Worm (Caenorhabditis elegans): ENCODE measurements around the gene egl-3.

The egl-3 gene

ce11 chrV:10204863-10205338, 31.3 kb upstream of the egl-3 start, which contains the start of the genes ZK856.19 and ZK856.11 (continued):
- TF ChIP-seq chd-7 (tag; optimal IDR thresholded peaks at IDR 0.05) (no peak), dpl-1 (GFP tag; optimal IDR thresholded peaks at IDR 0.05) (no peak), tlf-1 (GFP tag; optimal IDR thresholded peaks at IDR 0.05) (no peak), Y95B8A.8 (GFP tag; IDR thresholded peaks at IDR 0.05) (no peak), hmg-20 (GFP tag; IDR thresholded peaks at IDR 0.05) (no peak), tbp1 (GFP tag; optimal IDR thresholded peaks at IDR 0.05) (peak; percentile 44), die-1 (tag; optimal IDR thresholded peaks at IDR 0.05) (no peak), lsl-1 (GFP tag; optimal IDR thresholded peaks at IDR 0.05) (peak; percentile 31), lag-1 (GFP tag; IDR thresholded peaks at IDR 0.05) (no peak), F22D6.2 (tag; optimal IDR thresholded peaks at IDR 0.05) (no peak), ztf-22 (GFP tag; optimal IDR thresholded peaks at IDR 0.05) (no peak), attf-6 (GFP tag; IDR thresholded peaks at IDR 0.05) (no peak), efl-1 (GFP tag; optimal IDR thresholded peaks at IDR 0.05) (no peak), egl-18 (GFP tag; IDR thresholded peaks at IDR 0.05) (no peak), zfh-2 (GFP tag; conservative IDR thresholded peaks at IDR 0.05) (no peak), aptf-2 (GFP tag; conservative IDR thresholded peaks at IDR 0.05) (no peak), nfyb-1 (GFP tag; IDR thresholded peaks at IDR 0.05) (no peak), ztf-18 (tag; optimal IDR thresholded peaks at IDR 0.05) (peak; percentile 93), ztf-3 (GFP tag; optimal IDR thresholded peaks at IDR 0.05) (no peak), ama-1 (optimal IDR thresholded peaks at IDR 0.05) (no peak), ama-1 (GFP tag; optimal IDR thresholded peaks at IDR 0.05) (no peak), F57C9.4 (tag; optimal IDR thresholded peaks at IDR 0.05) (no peak), him-1 (tag; optimal IDR thresholded peaks at IDR 0.05) (no peak), Y53G8AR.9 (GFP tag; conservative IDR thresholded peaks at IDR 0.05) (0 out of 2 replicates have a peak, but pooled peaks have one; percentile 65), lin-35 (GFP tag; optimal IDR thresholded peaks at IDR 0.05) (peak in 1 of 3 experiments; percentile 55), madf-10 (tag; optimal IDR thresholded peaks at IDR 0.05) (peak; percentile 29), F33H1.4 (GFP tag; IDR thresholded peaks at IDR 0.05) (no peak), F23B12.7 (tag; optimal IDR thresholded peaks at IDR 0.05; ENCODE audit: insufficient read depth) (peak; percentile 45), egl-44 (GFP tag; IDR thresholded peaks at IDR 0.05) (no peak), ztf-25 (GFP tag; IDR thresholded peaks at IDR 0.05) (no peak), ekl-4 (GFP tag; IDR thresholded peaks at IDR 0.05) (no peak), ztf-26 (tag; optimal IDR thresholded peaks at IDR 0.05) (no peak), madf-3 (GFP tag; IDR thresholded peaks at IDR 0.05) (no peak), K11D2.4 (GFP tag; IDR thresholded peaks at IDR 0.05) (no peak), lin-54 (GFP tag; optimal IDR thresholded peaks at IDR 0.05) (peak; percentile 58), Y79H2A.3 (GFP tag; conservative IDR thresholded peaks at IDR 0.05) (no peak), lsy-27 (tag; optimal IDR thresholded peaks at IDR 0.05; ENCODE audit: borderline replicate concordance, insufficient read depth) (no peak), hmg-1.2 (GFP tag; IDR thresholded peaks at IDR 0.05) (peak; percentile 32; the same call in 1 of the 2 replicates), F49E8.2 (tag; optimal IDR thresholded peaks at IDR 0.05; ENCODE audit: insufficient read depth) (peak; percentile 41), nhr-80 (tag; optimal IDR thresholded peaks at IDR 0.05) (peak; percentile 11), let-607 (tag; optimal IDR thresholded peaks at IDR 0.05) (no peak), ceh-58 (GFP tag; IDR thresholded peaks at IDR 0.05) (no peak), lin-40 (tag; optimal IDR thresholded peaks at IDR 0.05) (peak; percentile 61), snpc-3.4 (tag; optimal IDR thresholded peaks at IDR 0.05) (peak; percentile 41), ztf-28 (GFP tag; IDR thresholded peaks at IDR 0.05) (no peak), B0336.3 (GFP tag; IDR thresholded peaks at IDR 0.05) (0 out of 2 replicates have a peak, but pooled peaks have one; percentile 49), nhr-27 (tag; optimal IDR thresholded peaks at IDR 0.05) (no peak), repo-1 (tag; optimal IDR thresholded peaks at IDR 0.05) (no peak), unc-62 (GFP tag; optimal IDR thresholded peaks at IDR 0.05) (no peak)
